Fruit fly (Drosophila melanogaster): ENCODE measurements around the gene JMJD7.

DNA sequence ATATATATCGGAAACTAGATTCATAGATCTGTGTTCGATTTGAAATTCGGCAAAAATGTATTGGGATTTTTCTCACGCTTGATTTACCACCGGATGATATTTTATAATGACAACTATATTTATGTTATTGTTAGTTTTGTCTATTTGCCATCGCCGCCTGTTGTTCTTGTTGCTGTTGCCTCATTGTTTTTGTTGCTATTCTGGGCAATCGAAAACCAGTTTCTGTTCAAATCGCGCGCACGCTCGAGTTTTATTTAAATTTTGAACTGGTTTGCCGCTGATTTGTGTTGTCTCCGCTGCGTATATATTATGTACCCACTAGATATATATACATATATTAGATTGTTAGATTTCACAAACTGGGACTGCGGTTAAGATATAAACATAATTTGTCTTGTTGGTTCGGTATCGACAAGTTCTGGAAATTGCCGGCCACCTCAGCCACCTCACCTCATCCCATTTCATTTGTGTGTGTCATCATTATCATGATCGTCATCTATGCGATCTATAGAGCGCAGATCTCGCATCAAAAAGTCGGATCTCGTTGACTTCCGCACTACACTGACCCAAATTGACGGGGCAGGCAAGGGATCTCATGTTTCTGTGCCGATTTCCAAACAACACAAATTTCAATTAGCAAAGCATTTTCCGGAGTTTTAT, 40.7 kb upstream of the JMJD7 start:
- TF ChIP-seq CG12744 (GFP tag; optimal IDR thresholded peaks at IDR 0.05) (no peak), Opbp (GFP tag; IDR thresholded peaks at IDR 0.05; ENCODE audit: partially characterized antibody) (no peak), gsb (GFP tag; IDR thresholded peaks at IDR 0.05) (no peak), knrl (GFP tag; IDR thresholded peaks at IDR 0.05; ENCODE audit: partially characterized antibody) (no peak), CG17829 (tag; optimal IDR thresholded peaks at IDR 0.05) (no peak), CG14965 (GFP tag; optimal IDR thresholded peaks at IDR 0.05; ENCODE audit: borderline replicate concordance) (no peak), insv (GFP tag; optimal IDR thresholded peaks at IDR 0.05) (no peak), CG6272 (GFP tag; IDR thresholded peaks at IDR 0.05) (no peak), fu2 (GFP tag; optimal IDR thresholded peaks at IDR 0.05) (no peak), ac (GFP tag; optimal IDR thresholded peaks at IDR 0.05) (no peak), CG31365 (tag; optimal IDR thresholded peaks at IDR 0.05) (no peak), row (GFP tag; IDR thresholded peaks at IDR 0.05) (no peak)

All from whole organism, embryonic.